Fruit fly (Drosophila melanogaster): Measurements from ENCODE around the gene ppk.

ppk gene

DNA sequence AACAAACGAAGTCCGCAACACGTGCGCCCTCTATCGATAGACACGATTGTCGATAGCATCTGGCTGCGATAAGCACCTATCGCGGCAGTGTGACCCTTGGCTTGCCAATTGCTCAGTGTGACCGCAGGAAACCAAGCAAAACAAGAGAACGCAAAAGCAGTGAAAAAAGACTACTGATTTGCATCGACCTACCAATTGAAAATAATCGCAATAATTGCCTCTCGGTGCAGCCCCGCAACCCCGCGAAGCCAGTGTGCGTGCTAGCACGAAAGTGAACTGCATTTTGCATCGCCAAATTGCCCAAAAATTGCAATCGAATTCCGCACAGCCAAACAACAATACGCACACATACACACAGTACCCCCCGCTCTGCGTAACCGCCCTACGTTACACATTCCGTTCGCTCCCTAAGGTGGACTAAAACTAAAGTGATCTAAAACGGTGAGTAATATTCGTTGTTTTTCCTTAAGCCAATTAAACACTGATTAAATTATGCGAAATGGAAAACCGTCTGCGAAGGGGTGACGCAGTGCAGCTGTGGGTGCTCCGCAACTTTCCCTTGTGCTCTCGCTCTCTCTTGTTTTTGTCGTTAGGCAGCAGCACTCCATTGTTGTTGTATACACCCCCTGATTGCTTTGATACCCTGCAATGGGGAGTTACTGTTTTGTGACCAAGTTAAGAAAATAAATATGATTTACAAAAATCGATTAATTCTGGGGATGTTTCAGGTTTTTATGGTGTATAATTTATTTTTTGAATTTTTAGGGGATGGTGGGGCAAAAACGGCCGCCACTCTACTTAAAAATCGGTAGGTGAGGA lies 25.7 kb downstream of the ppk start, which contains the start of gene Rab14 (continued):
- TF ChIP-seq esn (GFP tag; optimal IDR thresholded peaks at IDR 0.05) = peak; percentile 87
- peak; percentile 68 for TF ChIP-seq CG11294 (GFP tag; IDR thresholded peaks at IDR 0.05)
- peak; percentile 85 for TF ChIP-seq svp (GFP tag)
- peak; percentile 61 for TF ChIP-seq CG16779 (tag; optimal IDR thresholded peaks at IDR 0.05)
- peak; percentile 74 for TF ChIP-seq CG3032 (tag; optimal IDR thresholded peaks at IDR 0.05)
- TF ChIP-seq Gug (GFP tag; IDR thresholded peaks at IDR 0.05) = peak; percentile 74
- TF ChIP-seq net (GFP tag; optimal IDR thresholded peaks at IDR 0.05) = peak; percentile 80
- peak; percentile 77 for TF ChIP-seq CG10631 (GFP tag; optimal IDR thresholded peaks at IDR 0.05)
- TF ChIP-seq CG6854 (GFP tag; optimal IDR thresholded peaks at IDR 0.05) = no peak
- TF ChIP-seq fd59A (GFP tag; optimal IDR thresholded peaks at IDR 0.05) = peak; percentile 48
- TF ChIP-seq CG7368 (GFP tag; optimal IDR thresholded peaks at IDR 0.05) = peak; percentile 63
- peak; percentile 82 for TF ChIP-seq Hr39 (GFP tag; optimal IDR thresholded peaks at IDR 0.05)
- TF ChIP-seq CG15336 (GFP tag; IDR thresholded peaks at IDR 0.05) = peak; percentile 85
- TF ChIP-seq achi (GFP tag; optimal IDR thresholded peaks at IDR 0.05) = peak; percentile 88
- peak; percentile 81 for TF ChIP-seq Lpt (GFP tag; optimal IDR thresholded peaks at IDR 0.05)
- peak; percentile 83 for TF ChIP-seq Sox14 (GFP tag; optimal IDR thresholded peaks at IDR 0.05)
- TF ChIP-seq salr (GFP tag; optimal IDR thresholded peaks at IDR 0.05) = peak; percentile 69 to 71
- peak; percentile 78 for TF ChIP-seq CG6276 (GFP tag; optimal IDR thresholded peaks at IDR 0.05)
- peak; percentile 93 for TF ChIP-seq eg (GFP tag; IDR thresholded peaks at IDR 0.05)
- TF ChIP-seq Hr38 (GFP tag; optimal IDR thresholded peaks at IDR 0.05) = peak; percentile 45
- TF ChIP-seq dac (GFP tag; optimal IDR thresholded peaks at IDR 0.05) = peak; percentile 81
- TF ChIP-seq CG6163 (GFP tag; IDR thresholded peaks at IDR 0.05) = peak; percentile 90
- TF ChIP-seq dsx (GFP tag; optimal IDR thresholded peaks at IDR 0.05; ENCODE audit: poor library complexity, severe bottlenecking) = peak; percentile 39
- peak; percentile 78 for TF ChIP-seq CG6792 (GFP tag; optimal IDR thresholded peaks at IDR 0.05)
- peak; percentile 59 for TF ChIP-seq spab (GFP tag; optimal IDR thresholded peaks at IDR 0.05)
- peak; percentile 87 for TF ChIP-seq Hr4 (GFP tag; optimal IDR thresholded peaks at IDR 0.05)
- peak; percentile 2 for TF ChIP-seq fkh (GFP tag; optimal IDR thresholded peaks at IDR 0.05)

DNA sequence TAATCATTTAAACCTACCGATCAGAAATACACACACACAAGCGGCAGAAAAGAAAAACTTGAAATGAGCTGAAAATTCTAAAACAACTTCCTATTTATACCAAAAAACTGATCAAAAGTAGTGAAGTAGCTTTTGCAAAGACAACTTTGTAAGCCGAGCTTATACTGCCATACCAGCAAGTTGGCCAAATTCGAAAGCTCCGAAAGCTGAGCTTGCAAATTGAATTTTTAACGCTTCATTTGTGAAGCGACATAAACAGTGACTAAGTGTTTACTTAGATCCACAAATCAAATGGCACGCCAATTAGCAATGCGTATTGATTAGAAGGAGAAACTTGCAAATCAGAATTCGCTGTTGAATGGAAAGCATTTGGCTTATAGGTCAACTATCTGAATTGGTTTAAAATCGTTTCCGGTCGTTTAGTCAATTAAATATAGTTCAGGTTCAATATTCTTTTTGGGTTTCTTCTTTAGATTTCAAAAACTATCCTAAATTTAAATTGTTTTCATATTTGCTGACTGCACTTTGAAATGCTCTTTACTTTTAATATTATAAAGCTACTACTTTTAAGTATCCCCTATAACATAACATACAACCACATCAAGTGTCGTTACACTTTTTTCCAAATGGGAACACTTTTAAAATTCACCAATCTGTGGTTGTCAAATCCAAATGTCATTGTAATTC lies 29.4 kb downstream of the ppk start, which contains the start of gene CG43052:
CG43052 (plus strand) TSS at position 637 of the 687 bp plus-strand sequence.
- TF ChIP-seq dsx (GFP tag; optimal IDR thresholded peaks at IDR 0.05; ENCODE audit: poor library complexity, severe bottlenecking) (peak; percentile 98), CG6854 (GFP tag; optimal IDR thresholded peaks at IDR 0.05) (no peak), Sox102F (GFP tag; optimal IDR thresholded peaks at IDR 0.05) (no peak), CG8632 (GFP tag; optimal IDR thresholded peaks at IDR 0.05) (no peak), eg (GFP tag; IDR thresholded peaks at IDR 0.05) (no peak), fd85E (GFP tag; optimal IDR thresholded peaks at IDR 0.05) (no peak), CG15336 (GFP tag; IDR thresholded peaks at IDR 0.05) (no peak), Lpt (GFP tag; optimal IDR thresholded peaks at IDR 0.05) (no peak)

DNA sequence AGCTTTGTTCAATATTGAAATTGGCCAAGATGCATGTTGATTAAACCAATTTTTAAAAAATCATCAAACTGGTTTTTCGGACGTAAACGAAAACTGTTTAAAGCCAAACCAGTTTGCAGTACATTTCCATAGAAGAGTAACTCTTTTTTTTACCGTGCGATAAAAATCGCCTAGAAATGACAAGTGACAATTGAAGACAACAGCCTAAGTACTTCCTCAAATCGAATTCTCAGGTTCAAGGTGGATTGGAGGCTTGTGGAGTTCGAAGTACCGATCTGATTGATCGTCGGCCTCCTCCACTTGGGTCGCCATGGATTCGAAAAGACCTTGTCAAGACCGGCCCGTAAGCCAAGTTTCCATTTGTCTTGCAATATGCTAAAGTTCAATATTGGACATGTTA lies 30.4 kb downstream of the ppk start:
- TF ChIP-seq Eip78C (GFP tag) = peak; percentile 56
- no peak for TF ChIP-seq svp (GFP tag)
- TF ChIP-seq CG6854 (GFP tag; optimal IDR thresholded peaks at IDR 0.05) = no peak

DNA sequence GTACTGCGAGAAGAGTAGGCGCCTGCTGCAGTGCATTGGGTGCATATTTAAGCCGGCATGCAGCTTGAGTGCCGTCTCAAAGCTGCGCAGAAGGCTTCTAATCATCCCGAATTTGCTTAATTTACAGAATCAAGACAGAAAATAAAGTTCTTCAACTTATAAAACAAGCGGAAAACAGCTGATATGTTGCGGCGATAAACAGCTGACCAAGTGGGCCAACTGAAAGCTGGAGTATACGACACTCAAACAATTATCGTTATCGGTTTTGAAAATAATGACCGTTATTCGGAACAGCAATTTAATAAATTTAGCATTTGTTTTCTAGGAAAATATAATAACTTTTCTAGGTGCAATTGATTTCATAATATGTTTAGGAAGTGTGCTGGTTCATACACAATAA lies 32.4 kb downstream of the ppk start, which contains the start of gene mTTF:
mTTF (minus strand) TSS at position 189 of the 400 bp plus-strand sequence.
- TF ChIP-seq CG4318 (GFP tag; optimal IDR thresholded peaks at IDR 0.05) = no peak
- TF ChIP-seq vri (GFP tag; optimal IDR thresholded peaks at IDR 0.05) = no peak
- no peak for TF ChIP-seq CG16779 (tag; optimal IDR thresholded peaks at IDR 0.05)
- no peak for TF ChIP-seq esn (GFP tag; optimal IDR thresholded peaks at IDR 0.05)
- no peak for TF ChIP-seq dsx (GFP tag; optimal IDR thresholded peaks at IDR 0.05; ENCODE audit: poor library complexity, severe bottlenecking)
- no peak for TF ChIP-seq lz (GFP tag; optimal IDR thresholded peaks at IDR 0.05)
- no peak for TF ChIP-seq Hr39 (GFP tag; optimal IDR thresholded peaks at IDR 0.05)
- no peak for TF ChIP-seq CG11902 (GFP tag; optimal IDR thresholded peaks at IDR 0.05)
- TF ChIP-seq CG6163 (GFP tag; IDR thresholded peaks at IDR 0.05) = no peak
- TF ChIP-seq CG10669 (GFP tag; optimal IDR thresholded peaks at IDR 0.05) = no peak
- no peak for TF ChIP-seq fd59A (GFP tag; optimal IDR thresholded peaks at IDR 0.05)
- no peak for TF ChIP-seq CG8632 (GFP tag; optimal IDR thresholded peaks at IDR 0.05)
- no peak for TF ChIP-seq OdsH (GFP tag; optimal IDR thresholded peaks at IDR 0.05)
- no peak for TF ChIP-seq Sox15 (GFP tag; optimal IDR thresholded peaks at IDR 0.05)
